Worm (Caenorhabditis elegans) whole organism, L2 larva: ENCODE results near the gene twk-11.

Experiments
- F13H6.1 ChIP-seq: sonication (generic microtip); optimal IDR thresholded peaks from 2 replicates; lab custom pipeline; 2016; ENCODE audit warnings: missing genetic modification characterization, missing compliant biosample characterization
- ZK546.5 ChIP-seq: sonication (generic microtip); optimal IDR thresholded peaks from 2 replicates; lab custom pipeline; 2017; ENCODE audit warnings: missing biosample characterization, missing genetic modification characterization
- alr-1 ChIP-seq: fragments of 150-350 bp; optimal IDR thresholded peaks from 2 replicates; lab custom pipeline; 2014; ENCODE audit warnings: missing biosample characterization, missing genetic modification characterization
- blmp-1 ChIP-seq: sonication (generic microtip); optimal IDR thresholded peaks from 2 replicates; lab custom pipeline; 2017; ENCODE audit warnings: missing genetic modification characterization, mild to moderate bottlenecking, missing compliant biosample characterization, antibody characterized with exemption, moderate library complexity; ENCODE audit not compliant: insufficient read depth
- ceh-16 ChIP-seq: fragments of 150-350 bp; optimal IDR thresholded peaks from 2 replicates; lab custom pipeline; 2014; ENCODE audit warnings: missing biosample characterization, missing genetic modification characterization
- ceh-82 ChIP-seq: fragments of 150-350 bp; optimal IDR thresholded peaks from 2 replicates; lab custom pipeline; 2014; ENCODE audit warnings: missing biosample characterization, missing genetic modification characterization
- crh-2 ChIP-seq: sonication (generic microtip); optimal IDR thresholded peaks from 2 replicates; lab custom pipeline; 2017; ENCODE audit warnings: missing biosample characterization, missing genetic modification characterization
- dmd-4 ChIP-seq: sonication (generic microtip); optimal IDR thresholded peaks from 2 replicates; lab custom pipeline; 2017; ENCODE audit warnings: missing biosample characterization, missing genetic modification characterization
- egl-27 ChIP-seq: sonication (generic microtip); optimal IDR thresholded peaks from 3 replicates; lab custom pipeline; 2017; ENCODE audit warnings: missing biosample characterization, missing genetic modification reagents, missing genetic modification characterization
- elt-1 ChIP-seq: fragments of 150-350 bp; optimal IDR thresholded peaks from 2 replicates; lab custom pipeline; 2014; ENCODE audit warnings: missing biosample characterization, missing genetic modification characterization
- fos-1 ChIP-seq: fragments of 150-350 bp; optimal IDR thresholded peaks from 2 replicates; lab custom pipeline; 2014; ENCODE audit warnings: missing biosample characterization, missing genetic modification characterization
- gmeb-1 ChIP-seq: fragments of 150-350 bp; optimal IDR thresholded peaks from 2 replicates; lab custom pipeline; 2014; ENCODE audit warnings: missing biosample characterization, missing genetic modification characterization
- lin-11 ChIP-seq: fragments of 150-350 bp; sonication (generic microtip); optimal IDR thresholded peaks from 2 replicates; lab custom pipeline; 2014; ENCODE audit warnings: missing biosample characterization, missing genetic modification characterization, inconsistent platforms, mixed read lengths
- mab-5 ChIP-seq: fragments of 150-350 bp; optimal IDR thresholded peaks from 2 replicates; lab custom pipeline; 2014; ENCODE audit warnings: missing biosample characterization, missing genetic modification characterization
- mbf-1 ChIP-seq: sonication (generic microtip); optimal IDR thresholded peaks from 2 replicates; lab custom pipeline; 2017; ENCODE audit warnings: missing biosample characterization, missing genetic modification characterization
- mdl-1 ChIP-seq, 2 experiments: fragments of 150-350 bp in 1 of 2; sonication (generic microtip) in 1 of 2; optimal IDR thresholded peaks; 2 replicates each; lab custom pipeline; 2017; ENCODE audit warnings: missing biosample characterization in 2 of 2, missing genetic modification characterization in 2 of 2
- nhr-10 ChIP-seq: sonication (generic microtip); optimal IDR thresholded peaks from 2 replicates; lab custom pipeline; 2017; ENCODE audit warnings: missing biosample characterization, missing genetic modification characterization
- nhr-129 ChIP-seq: fragments of 150-350 bp; optimal IDR thresholded peaks from 2 replicates; lab custom pipeline; 2014; ENCODE audit warnings: missing biosample characterization, missing genetic modification characterization
- nhr-237 ChIP-seq: fragments of 150-350 bp; optimal IDR thresholded peaks from 2 replicates; lab custom pipeline; 2014; ENCODE audit warnings: missing biosample characterization, missing genetic modification characterization
- nhr-25 ChIP-seq: fragments of 150-350 bp; sonication (generic microtip); optimal IDR thresholded peaks from 3 replicates; lab custom pipeline; 2014; ENCODE audit warnings: missing biosample characterization, missing genetic modification characterization
- nhr-6 ChIP-seq: fragments of 150-350 bp; optimal IDR thresholded peaks from 2 replicates; lab custom pipeline; 2014; ENCODE audit warnings: missing biosample characterization, missing genetic modification characterization
- nhr-77 ChIP-seq: fragments of 150-350 bp; optimal IDR thresholded peaks from 2 replicates; lab custom pipeline; 2014; ENCODE audit warnings: missing biosample characterization, missing genetic modification characterization
- peb-1 ChIP-seq: fragments of 150-350 bp; optimal IDR thresholded peaks from 2 replicates; lab custom pipeline; 2014; ENCODE audit warnings: missing biosample characterization, missing genetic modification characterization
- sem-4 ChIP-seq: fragments of 150-350 bp; optimal IDR thresholded peaks from 2 replicates; lab custom pipeline; 2014; ENCODE audit warnings: missing biosample characterization, missing genetic modification reagents, missing genetic modification characterization
- skn-1 ChIP-seq: sonication (generic microtip); optimal IDR thresholded peaks from 2 replicates; lab custom pipeline; 2017; ENCODE audit warnings: missing biosample characterization, missing genetic modification characterization
- sma-3 ChIP-seq: sonication (generic microtip); optimal IDR thresholded peaks from 2 replicates; lab custom pipeline; 2016; ENCODE audit warnings: missing genetic modification reagents, missing genetic modification characterization, missing compliant biosample characterization
- sma-9 ChIP-seq, 2 experiments: fragments of 150-350 bp in 1 of 2; sonication (generic microtip) in 1 of 2; optimal IDR thresholded peaks; 2 replicates each; lab custom pipeline; 2014 to 2016; ENCODE audit warnings: missing genetic modification characterization in 2 of 2, mild to moderate bottlenecking in 1 of 2, missing biosample characterization in 1 of 2, missing compliant biosample characterization in 1 of 2, missing genetic modification reagents in 1 of 2, moderate library complexity in 1 of 2
- unc-39 ChIP-seq: fragments of 150-350 bp; optimal IDR thresholded peaks from 2 replicates; lab custom pipeline; 2014; ENCODE audit warnings: missing biosample characterization, missing genetic modification characterization
- unc-62 ChIP-seq: fragments of 150-350 bp; optimal IDR thresholded peaks from 2 replicates; lab custom pipeline; 2014; ENCODE audit warnings: missing biosample characterization, missing genetic modification reagents, missing genetic modification characterization
- ztf-1 ChIP-seq: fragments of 200-800 bp; sonication (Bioruptor generic); conservative IDR thresholded peaks from 2 replicates; pipeline ENCODE4 v1.3.6; 2022; ENCODE audit warnings: missing genetic modification characterization, missing compliant biosample characterization
- ztf-11 ChIP-seq: sonication (generic microtip); optimal IDR thresholded peaks from 2 replicates; lab custom pipeline; 2017; ENCODE audit warnings: missing biosample characterization, missing genetic modification characterization
- ztf-4 ChIP-seq: fragments of 150-350 bp; optimal IDR thresholded peaks from 2 replicates; lab custom pipeline; 2014; ENCODE audit warnings: missing biosample characterization, missing genetic modification characterization

twk-11 gene

ce11 chrV:7076161-7076560, 39.8 kb upstream of the twk-11 start:
- TF ChIP-seq nhr-129 = peak; percentile 58
- TF ChIP-seq nhr-77 (tag; lab: Kevin White, UChicago) = no peak
- no peak for TF ChIP-seq alr-1 (tag; lab: Kevin White, UChicago)
- TF ChIP-seq fos-1 (tag; lab: Kevin White, UChicago) = peak; percentile 8
- TF ChIP-seq skn-1 = no peak
- peak; percentile 62 for TF ChIP-seq crh-2 (tag; lab: Kevin White, UChicago)
- no peak for TF ChIP-seq unc-39 (tag; lab: Kevin White, UChicago)
- TF ChIP-seq ZK546.5 (tag; lab: Kevin White, UChicago) = no peak
- peak; percentile 35 for TF ChIP-seq sma-9 (GFP tag; optimal IDR thresholded peaks at IDR 0.05; lab: Kevin White, UChicago)
- TF ChIP-seq sma-9 (tag; optimal IDR thresholded peaks at IDR 0.05; lab: Kevin White, UChicago) = no peak
- no peak for TF ChIP-seq sma-3

ce11 chrV:7075646-7076045, 39.3 kb upstream of the twk-11 start, which contains the start of gene npa-1:
Gene npa-1 (plus strand): TSS chrV:7075787.
- no peak for TF ChIP-seq ztf-11
- peak; percentile 30 for TF ChIP-seq fos-1 (tag; lab: Kevin White, UChicago)

ce11 chrV:7072309-7072708, 35.9 kb upstream of the twk-11 start, which contains the start of gene F27B10.1:
Gene F27B10.1 (plus strand): TSS chrV:7072609.
- TF ChIP-seq ztf-4 (tag; lab: Kevin White, UChicago) (no peak), crh-2 (tag; lab: Kevin White, UChicago) (peak; percentile 41)

ce11 chrV:7069605-7070004, 33.2 kb upstream of the twk-11 start:
- TF ChIP-seq mdl-1 (tag; optimal IDR thresholded peaks at IDR 0.05; lab: Kevin White, UChicago) = no peak
- no peak for TF ChIP-seq elt-1 (tag; lab: Kevin White, UChicago)
- TF ChIP-seq ztf-1 (GFP tag; lab: Robert Waterston, UW) = no peak
- no peak for TF ChIP-seq nhr-77 (tag; lab: Kevin White, UChicago)
- TF ChIP-seq nhr-6 (tag; lab: Kevin White, UChicago) = no peak
- TF ChIP-seq lin-11 (tag; lab: Kevin White, UChicago) = no peak
- TF ChIP-seq fos-1 (tag; lab: Kevin White, UChicago) = no peak
- TF ChIP-seq ceh-82 (tag; lab: Kevin White, UChicago) = no peak
- TF ChIP-seq egl-27 (tag; lab: Kevin White, UChicago) = no peak
- no peak for TF ChIP-seq ceh-16
- TF ChIP-seq nhr-237 = no peak
- TF ChIP-seq ztf-11 = no peak
- TF ChIP-seq peb-1 = no peak
- TF ChIP-seq mbf-1 (tag; lab: Kevin White, UChicago) = no peak
- TF ChIP-seq nhr-25 (tag; lab: Kevin White, UChicago) = no peak
- no peak for TF ChIP-seq sma-9 (GFP tag; optimal IDR thresholded peaks at IDR 0.05; lab: Kevin White, UChicago)
- TF ChIP-seq sma-9 (tag; optimal IDR thresholded peaks at IDR 0.05; lab: Kevin White, UChicago) = no peak
- TF ChIP-seq alr-1 (tag; lab: Kevin White, UChicago) = no peak
- no peak for TF ChIP-seq mab-5 (tag; lab: Kevin White, UChicago)
- no peak for TF ChIP-seq dmd-4 (tag; lab: Kevin White, UChicago)
- no peak for TF ChIP-seq F13H6.1

ce11 chrV:7068861-7069260, 32.5 kb upstream of the twk-11 start:
- TF ChIP-seq sma-3 (no peak), nhr-25 (tag; lab: Kevin White, UChicago) (no peak), crh-2 (tag; lab: Kevin White, UChicago) (no peak), ztf-1 (GFP tag; lab: Robert Waterston, UW) (no peak), F13H6.1 (no peak), nhr-77 (tag; lab: Kevin White, UChicago) (no peak), sem-4 (no peak), blmp-1 (no peak), unc-62 (GFP tag; lab: Kevin White, UChicago) (no peak), fos-1 (tag; lab: Kevin White, UChicago) (no peak), nhr-129 (no peak), gmeb-1 (no peak), nhr-10 (tag; lab: Kevin White, UChicago) (no peak), nhr-6 (tag; lab: Kevin White, UChicago) (no peak), mdl-1 (tag; optimal IDR thresholded peaks at IDR 0.05; lab: Kevin White, UChicago) (no peak), dmd-4 (tag; lab: Kevin White, UChicago) (no peak), alr-1 (tag; lab: Kevin White, UChicago) (no peak), ceh-16 (no peak)
